Fruit fly (Drosophila melanogaster) S2 (cell line): ENCODE data around the gene Drice.

ENCODE experiments used
- CG8478 ChIP-seq: fragments of >200 bp; optimal IDR thresholded peaks from 2 replicates; lab custom pipeline; 2018
- CTCF ChIP-seq, 2 experiments: fragments of >200 bp; optimal IDR thresholded peaks; 2 replicates each; lab custom pipeline; 2018

Drice gene

DNA sequence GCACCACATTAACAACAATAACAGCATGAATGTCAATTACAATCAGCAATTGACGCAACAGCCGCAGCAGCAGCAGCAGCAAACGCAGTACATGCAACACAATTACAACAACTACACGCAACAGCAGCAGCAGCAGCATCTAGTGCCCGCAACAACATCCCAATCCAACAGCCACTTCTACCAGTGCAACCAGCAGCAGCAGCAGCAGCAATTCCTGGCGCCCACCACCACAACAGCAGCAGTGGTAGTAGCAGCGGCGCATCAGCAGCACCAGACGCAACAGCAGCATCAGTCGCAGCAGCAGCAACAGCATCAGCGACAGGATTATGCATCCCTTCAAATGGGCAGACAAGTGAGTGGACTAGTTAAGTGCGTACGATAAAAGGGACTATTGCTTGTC lies 32.2 kb upstream of the Drice start:
- TF ChIP-seq CG8478 (lab: Kevin White, UChicago) (no peak), CTCF (optimal IDR thresholded peaks at IDR 0.05; lab: Kevin White, UChicago) (no peak)

- no peak for TF ChIP-seq CTCF (optimal IDR thresholded peaks at IDR 0.05; lab: Kevin White, UChicago)
- TF ChIP-seq CG8478 (lab: Kevin White, UChicago) = no peak
These were observed 28.5 kb upstream of the Drice start for dm6 chr3R:29770930-29771329.

dm6 chr3R:29771645-29772089 lies 27.8 kb upstream of the Drice start:
- TF ChIP-seq CTCF (optimal IDR thresholded peaks at IDR 0.05; lab: Kevin White, UChicago) (no peak), CG8478 (lab: Kevin White, UChicago) (peak; percentile 22)

DNA sequence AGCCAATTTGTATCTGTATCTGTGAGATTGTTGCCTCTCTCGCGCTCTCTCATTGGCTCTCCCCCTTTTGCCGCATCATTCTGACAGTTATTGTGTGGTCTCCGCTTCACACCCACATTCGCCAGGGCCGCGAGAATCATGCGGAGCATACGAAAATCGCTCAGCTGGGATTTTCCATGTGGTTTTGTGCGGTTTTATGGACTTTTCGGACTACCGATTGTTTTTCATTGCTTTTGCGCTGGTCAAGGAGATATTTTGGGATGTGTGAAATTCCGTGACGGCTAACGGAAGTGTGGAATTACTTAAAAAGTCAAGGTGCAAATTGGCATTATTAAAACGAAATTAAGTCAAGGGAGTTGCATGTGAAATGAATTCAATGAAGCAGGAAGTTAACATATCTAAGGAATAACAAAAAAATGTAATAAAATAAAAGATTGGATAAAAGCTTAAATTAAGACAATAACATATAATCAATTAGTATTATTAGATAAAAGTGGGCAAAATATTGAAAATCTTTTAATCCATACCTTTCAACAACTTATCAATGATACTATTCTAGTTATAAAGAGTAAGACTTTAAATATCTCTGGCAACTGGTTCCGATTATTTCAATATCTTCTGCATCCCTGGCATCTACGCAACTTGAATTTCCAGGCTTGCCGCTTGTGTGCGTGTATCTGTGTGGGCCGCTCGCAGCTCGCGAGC lies 27.2 kb upstream of the Drice start:
- TF ChIP-seq CG8478 (lab: Kevin White, UChicago) (no peak), CTCF (optimal IDR thresholded peaks at IDR 0.05; lab: Kevin White, UChicago) (no peak)

DNA sequence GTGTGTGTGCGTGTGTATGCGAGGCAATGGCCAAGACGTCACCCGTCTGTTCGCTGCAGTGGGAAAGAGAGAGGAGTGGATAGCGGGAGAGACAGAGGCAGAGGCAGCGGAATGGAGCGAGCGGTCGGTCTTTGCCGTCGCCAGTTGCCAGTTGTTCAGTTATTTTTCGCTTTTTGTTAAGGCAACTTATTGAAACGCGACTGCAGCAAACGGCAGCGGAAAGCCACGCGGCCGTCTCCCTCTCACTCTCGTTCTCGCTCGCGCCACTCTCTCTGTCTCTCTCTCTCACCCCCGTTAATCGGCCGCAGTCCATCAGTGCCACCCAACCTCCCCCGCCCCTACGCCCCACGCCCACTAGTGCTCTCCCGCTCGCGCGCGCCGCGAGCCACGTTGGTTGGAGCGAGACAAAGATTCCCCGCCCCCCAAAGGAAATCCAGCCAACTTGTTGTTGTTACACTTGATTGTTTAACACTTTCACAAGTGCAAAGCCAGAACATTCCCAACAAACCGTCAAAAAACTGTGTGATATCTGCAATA lies 26.6 kb upstream of the Drice start:
- TF ChIP-seq CTCF (optimal IDR thresholded peaks at IDR 0.05; lab: Kevin White, UChicago) (peak in 1 of 2 experiments; percentile 2), CG8478 (lab: Kevin White, UChicago) (peak; percentile 88)

- TF ChIP-seq CG8478 (lab: Kevin White, UChicago) (no peak), CTCF (optimal IDR thresholded peaks at IDR 0.05; lab: Kevin White, UChicago) (no peak)
These were observed 25.6 kb upstream of the Drice start for dm6 chr3R:29773833-29774324.

DNA sequence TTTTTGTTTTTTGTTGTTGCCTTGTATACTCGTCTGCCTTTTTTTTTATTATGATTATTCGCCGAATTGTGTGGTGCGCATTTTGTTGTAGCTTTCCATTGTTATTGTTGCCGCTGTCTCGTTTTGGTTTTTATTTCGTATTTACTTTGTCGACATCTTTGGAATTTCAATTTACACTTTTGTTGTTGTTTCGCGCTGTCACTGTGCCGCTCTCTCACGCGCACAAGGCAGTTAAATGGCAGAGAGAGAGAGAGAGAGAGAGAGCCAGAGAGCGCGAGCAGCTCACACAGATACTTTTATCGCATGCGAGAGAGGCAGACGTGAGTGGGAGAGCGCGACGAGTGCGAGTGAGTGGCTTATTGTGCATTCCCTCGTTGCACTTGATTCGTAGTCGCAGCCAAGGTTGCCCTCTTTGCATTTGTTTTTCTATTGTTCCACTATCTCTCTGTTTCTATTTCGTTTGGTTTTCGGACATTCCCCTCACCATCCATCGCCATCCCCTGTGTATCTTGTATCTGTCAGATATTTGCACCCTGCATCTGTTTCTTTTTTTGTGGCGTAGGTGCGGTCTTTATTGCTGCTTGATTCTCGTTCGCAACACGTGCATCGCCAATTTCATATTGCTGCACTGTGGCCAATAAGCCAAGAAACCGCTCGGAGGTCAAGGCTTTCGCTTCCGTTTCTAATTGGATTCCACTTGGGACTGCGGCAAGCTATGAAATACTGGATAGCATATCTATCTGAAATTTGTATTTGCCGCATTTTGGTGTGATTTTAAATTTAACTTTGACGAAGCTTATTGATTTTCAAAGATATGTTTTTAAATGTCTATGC lies 24.9 kb upstream of the Drice start:
- TF ChIP-seq CTCF (optimal IDR thresholded peaks at IDR 0.05; lab: Kevin White, UChicago) (peak in 1 of 2 experiments; percentile 8), CG8478 (lab: Kevin White, UChicago) (peak; percentile 8)

DNA sequence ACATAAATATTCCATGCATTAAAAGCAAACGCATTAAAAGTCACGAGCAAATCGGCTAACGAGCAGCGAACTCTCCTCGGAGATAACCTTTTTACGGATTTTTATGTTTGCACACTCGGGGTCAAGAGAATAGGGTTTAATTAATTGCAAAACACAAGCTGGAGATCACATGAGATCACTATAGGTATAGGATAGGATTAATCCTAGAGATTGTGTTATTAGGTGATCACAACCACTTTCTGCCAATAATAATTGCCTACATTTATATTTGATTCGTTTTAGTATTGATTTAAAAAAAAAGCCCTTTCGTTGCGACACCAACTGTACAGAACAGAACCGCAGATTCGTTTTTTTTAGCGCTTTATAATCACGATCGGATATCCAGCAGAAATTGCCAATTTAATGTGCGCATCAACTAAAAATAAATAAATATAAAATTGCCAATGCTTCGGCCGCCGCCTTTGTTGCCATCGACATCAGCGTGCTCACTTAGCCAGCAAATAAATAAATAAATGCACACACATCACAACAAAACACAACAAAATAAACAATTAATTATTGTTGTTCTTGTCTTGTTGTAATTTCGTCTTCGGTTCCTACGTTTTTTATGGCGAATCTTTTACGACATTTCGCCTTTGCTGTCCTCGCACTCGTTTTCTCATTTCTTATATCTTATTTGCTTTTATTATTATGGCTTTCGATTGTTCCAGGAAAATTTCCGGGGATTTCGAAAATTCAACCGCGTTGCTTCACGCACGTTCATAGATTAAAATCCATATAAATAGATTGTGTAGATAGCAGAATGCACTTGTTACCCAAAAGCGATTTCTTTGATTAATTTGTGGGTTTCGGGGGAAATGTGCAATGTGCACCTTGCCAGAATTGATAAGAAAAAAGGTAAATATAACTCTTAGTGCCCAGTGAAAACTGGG lies 23.4 kb upstream of the Drice start:
- TF ChIP-seq CG8478 (lab: Kevin White, UChicago) (peak; percentile 35), CTCF (optimal IDR thresholded peaks at IDR 0.05; lab: Kevin White, UChicago) (no peak)

- no peak for TF ChIP-seq CTCF (optimal IDR thresholded peaks at IDR 0.05; lab: Kevin White, UChicago)
- TF ChIP-seq CG8478 (lab: Kevin White, UChicago) = peak; percentile 64
These were observed 22.2 kb upstream of the Drice start for dm6 chr3R:29777213-29777612.

dm6 chr3R:29778139-29778984 lies 21.1 kb upstream of the Drice start:
- no peak for TF ChIP-seq CTCF (optimal IDR thresholded peaks at IDR 0.05; lab: Kevin White, UChicago)
- no peak for TF ChIP-seq CG8478 (lab: Kevin White, UChicago)

- TF ChIP-seq CTCF (optimal IDR thresholded peaks at IDR 0.05; lab: Kevin White, UChicago) = no peak
- no peak for TF ChIP-seq CG8478 (lab: Kevin White, UChicago)
These were observed 20.5 kb upstream of the Drice start for dm6 chr3R:29778985-29779298.

dm6 chr3R:29780402-29781029 lies 18.9 kb upstream of the Drice start, which contains the start of gene fig:
Gene fig (minus strand): TSS chr3R:29780452.
- no peak for TF ChIP-seq CTCF (optimal IDR thresholded peaks at IDR 0.05; lab: Kevin White, UChicago)
- TF ChIP-seq CG8478 (lab: Kevin White, UChicago) = no peak

dm6 chr3R:29781874-29782273 lies 17.6 kb upstream of the Drice start:
- TF ChIP-seq CG8478 (lab: Kevin White, UChicago) (no peak), CTCF (optimal IDR thresholded peaks at IDR 0.05; lab: Kevin White, UChicago) (no peak)
